Worm (Caenorhabditis elegans): ENCODE data around the gene F59B2.9.

DNA sequence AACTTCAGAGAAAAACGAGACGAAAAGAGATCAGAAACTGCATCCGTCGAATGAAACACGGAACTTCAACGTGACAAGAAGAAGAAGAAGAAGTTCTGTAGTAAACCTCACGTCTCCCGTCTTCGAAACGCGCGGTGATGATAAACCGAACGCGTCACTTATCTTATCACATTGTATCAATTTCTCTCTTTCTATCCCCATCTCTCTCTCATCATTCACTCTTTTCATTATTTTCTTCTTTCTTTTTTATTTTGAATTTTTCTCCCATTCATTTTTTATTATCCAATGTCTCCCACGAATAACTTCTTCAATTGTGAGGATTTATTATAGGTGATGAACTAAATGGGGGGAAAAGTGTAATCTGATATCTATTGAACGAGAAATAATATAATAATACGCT, 25.3 kb downstream of the F59B2.9 start:
- TF ChIP-seq aly-2 (tag; optimal IDR thresholded peaks at IDR 0.05) = no peak
- TF ChIP-seq nhr-77 (tag; optimal IDR thresholded peaks at IDR 0.05) = no peak
- TF ChIP-seq F13H6.1 (tag; optimal IDR thresholded peaks at IDR 0.05) = no peak
- TF ChIP-seq nhr-12 (tag; optimal IDR thresholded peaks at IDR 0.05) = no peak
- TF ChIP-seq gmeb-1 (tag; optimal IDR thresholded peaks at IDR 0.05) = no peak
- TF ChIP-seq ztf-11 (tag; optimal IDR thresholded peaks at IDR 0.05) = no peak
- no peak for TF ChIP-seq ceh-82 (tag; optimal IDR thresholded peaks at IDR 0.05)
- peak; percentile 21 for TF ChIP-seq lin-13 (GFP tag; optimal IDR thresholded peaks at IDR 0.05)
- TF ChIP-seq snpc-4 (tag; optimal IDR thresholded peaks at IDR 0.05) = no peak
- peak; percentile 85 for TF ChIP-seq nhr-25 (tag; optimal IDR thresholded peaks at IDR 0.05)
- TF ChIP-seq fos-1 (tag; optimal IDR thresholded peaks at IDR 0.05) = peak; percentile 64

Data from whole organism, L2 larva.